Worm (Caenorhabditis elegans) whole organism, L4/young adult: ENCODE measurements around the gene viro-2.

Experiments
- W03F9.2 ChIP-seq: fragments of 150-350 bp; optimal IDR thresholded peaks from 2 replicates; lab custom pipeline; 2014; ENCODE audit warnings: missing biosample characterization, missing genetic modification characterization
- dao-5 ChIP-seq: sonication (generic microtip); optimal IDR thresholded peaks from 2 replicates; lab custom pipeline; 2016; ENCODE audit warnings: missing genotype, missing genetic modification characterization, moderate library complexity, missing compliant biosample characterization
- him-1 ChIP-seq: sonication (generic microtip); optimal IDR thresholded peaks from 2 replicates; lab custom pipeline; 2016; ENCODE audit warnings: missing genotype, missing genetic modification reagents, missing genetic modification characterization, missing compliant biosample characterization

The viro-2 gene

ce11 chrIII:7165816-7166229 is 37.1 kb downstream of the viro-2 start:
- TF ChIP-seq dao-5 (tag; lab: Kevin White, UChicago): no peak
- no peak for TF ChIP-seq W03F9.2 (tag; lab: Kevin White, UChicago)
- no peak for TF ChIP-seq him-1

DNA sequence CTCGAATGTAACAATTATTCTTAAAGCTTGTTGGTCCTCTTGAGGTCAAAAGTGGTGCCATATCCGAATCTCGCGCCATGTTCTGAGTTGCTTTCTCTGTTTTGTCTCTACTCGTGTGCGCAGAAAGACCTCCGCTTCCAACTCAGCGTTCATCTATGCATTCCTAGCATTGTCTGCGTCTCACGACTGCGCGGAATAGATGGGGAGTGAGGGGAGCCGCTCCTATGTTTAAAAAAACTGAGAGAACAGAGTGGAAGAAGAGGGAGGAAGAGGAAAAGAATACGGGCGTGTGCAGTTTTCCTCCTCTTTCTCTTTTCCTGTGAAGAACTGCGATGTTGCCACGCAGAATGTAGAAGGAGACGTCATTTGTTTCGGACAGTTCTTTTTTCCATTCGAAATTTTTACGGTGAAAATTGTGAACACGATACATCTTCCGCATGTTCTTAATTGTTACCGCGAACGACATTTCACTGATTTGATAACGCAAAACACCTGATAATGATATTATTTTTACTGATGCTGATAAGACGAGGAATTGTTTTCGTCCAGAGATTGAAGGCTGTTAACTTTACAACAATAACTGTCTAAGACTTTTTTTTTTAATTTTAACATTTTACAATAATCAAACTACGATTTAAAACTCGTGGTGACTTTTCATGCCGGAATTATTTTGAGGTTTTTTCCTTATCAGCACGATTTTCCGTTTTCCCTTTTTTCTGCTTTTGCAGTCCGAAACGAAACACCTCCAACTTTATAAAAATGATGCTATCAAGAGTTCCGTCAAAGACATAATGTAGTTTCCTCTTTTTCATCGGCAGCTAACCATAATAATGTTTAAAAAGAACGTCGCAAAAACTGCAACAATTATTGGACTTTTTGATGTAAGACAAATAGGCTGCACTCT is 38.2 kb downstream of the viro-2 start:
- TF ChIP-seq W03F9.2 (tag; lab: Kevin White, UChicago) (no peak), him-1 (peak; percentile 59)

- no peak for TF ChIP-seq dao-5 (tag; lab: Kevin White, UChicago)
- TF ChIP-seq W03F9.2 (tag; lab: Kevin White, UChicago): no peak
- no peak for TF ChIP-seq him-1
Observed at ce11 chrIII:7167568-7167937, 38.9 kb downstream of the viro-2 start, which contains the start of gene acs-4. Gene acs-4, plus strand, starts transcription at chrIII:7167838.

ce11 chrIII:7170090-7170489 is 41.4 kb downstream of the viro-2 start:
- TF ChIP-seq him-1 (no peak), W03F9.2 (tag; lab: Kevin White, UChicago) (no peak), dao-5 (tag; lab: Kevin White, UChicago) (no peak)

DNA sequence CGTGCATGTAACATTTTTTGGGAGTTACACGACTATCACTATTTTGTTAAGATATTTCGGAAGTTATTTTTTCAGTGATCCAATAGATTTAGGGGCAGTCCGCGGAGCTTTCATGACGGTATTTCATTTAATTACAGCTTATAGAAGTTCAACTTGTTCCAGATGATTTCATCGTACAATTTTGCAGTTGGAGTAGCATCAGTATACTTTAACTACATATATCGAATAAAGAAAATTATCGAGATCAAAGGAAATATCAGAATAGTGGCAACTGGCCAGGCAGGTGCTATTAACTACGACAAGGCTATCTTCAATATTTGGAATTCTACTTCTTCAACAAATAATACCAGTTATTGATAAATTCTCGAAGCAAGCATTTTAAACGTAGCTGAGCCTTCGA is 49.8 kb downstream of the viro-2 start:
- TF ChIP-seq W03F9.2 (tag; lab: Kevin White, UChicago) (no peak), him-1 (no peak), dao-5 (tag; lab: Kevin White, UChicago) (no peak)

- TF ChIP-seq W03F9.2 (tag; lab: Kevin White, UChicago) (peak; percentile 72), him-1 (peak; percentile 26), dao-5 (tag; lab: Kevin White, UChicago) (no peak)
Observed at ce11 chrIII:7179538-7180301, 51.0 kb downstream of the viro-2 start, which contains the start of the genes rps-14 and rpl-36. Gene rps-14, minus strand, starts transcription at chrIII:7179588. Gene rpl-36, plus strand, starts transcription at chrIII:7180251.

- TF ChIP-seq W03F9.2 (tag; lab: Kevin White, UChicago) (no peak), him-1 (no peak), dao-5 (tag; lab: Kevin White, UChicago) (no peak)
Observed at ce11 chrIII:7180613-7181012, 51.9 kb downstream of the viro-2 start, which contains the start of gene ndab-2. Gene ndab-2, plus strand, starts transcription at chrIII:7180752.
